Worm (Caenorhabditis elegans): Measurements from ENCODE around the gene ifas-1.

- TF ChIP-seq ztf-23 (GFP tag; IDR thresholded peaks at IDR 0.05), result no peak
- TF ChIP-seq ztf-29 (GFP tag; IDR thresholded peaks at IDR 0.05), result no peak
- no peak for TF ChIP-seq klf-2 (GFP tag; conservative IDR thresholded peaks at IDR 0.05)
- no peak for TF ChIP-seq flt-1 (GFP tag; IDR thresholded peaks at IDR 0.05)
- no peak for TF ChIP-seq T22C8.4 (GFP tag; IDR thresholded peaks at IDR 0.05)
- TF ChIP-seq ref-1 (GFP tag; conservative IDR thresholded peaks at IDR 0.05), result no peak
- no peak for TF ChIP-seq med-1 (GFP tag; optimal IDR thresholded peaks at IDR 0.05; ENCODE audit: insufficient read depth)
- no peak for TF ChIP-seq tab-1 (GFP tag; IDR thresholded peaks at IDR 0.05)
Observed at ce11 chrII:3640197-3640596, 48.3 kb downstream of the ifas-1 start, which contains the start of gene M151.10.

Measured in whole organism, midembryonic.